Worm (Caenorhabditis elegans) whole organism, young adult: ENCODE data around the gene gei-8.
A peak's percentile ranks its signal among the peaks of the same experiment; 100 is the strongest.

ENCODE experiments used
- D2030.7 ChIP-seq: fragments of 200-800 bp; sonication (Bioruptor generic); IDR thresholded peaks from 2 replicates; pipeline ENCODE4 v1.3.6; 2022; ENCODE audit warnings: missing genetic modification reagents, missing genetic modification characterization, missing compliant biosample characterization
- F10E7.11 ChIP-seq: sonication (generic microtip); optimal IDR thresholded peaks from 2 replicates; lab custom pipeline; 2017; ENCODE audit warnings: mild to moderate bottlenecking, missing genetic modification characterization, moderate library complexity, missing compliant biosample characterization
- F23B12.7 ChIP-seq: sonication (generic microtip); optimal IDR thresholded peaks from 2 replicates; lab custom pipeline; 2017; ENCODE audit warnings: missing genetic modification characterization, mild to moderate bottlenecking, missing compliant biosample characterization, antibody characterized with exemption, moderate library complexity; ENCODE audit not compliant: insufficient read depth
- F49E8.2 ChIP-seq: sonication (generic microtip); optimal IDR thresholded peaks from 3 replicates; lab custom pipeline; 2017; ENCODE audit warnings: missing genetic modification characterization, mild to moderate bottlenecking, missing compliant biosample characterization, antibody characterized with exemption, moderate library complexity; ENCODE audit not compliant: insufficient read depth
- F52B5.7 ChIP-seq: sonication (generic microtip); optimal IDR thresholded peaks from 2 replicates; lab custom pipeline; 2016; ENCODE audit warnings: mild to moderate bottlenecking, missing genetic modification characterization, missing compliant biosample characterization
- F55B11.4 ChIP-seq: sonication (generic microtip); optimal IDR thresholded peaks from 2 replicates; lab custom pipeline; 2016; ENCODE audit warnings: missing compliant biosample characterization, missing genetic modification characterization, borderline replicate concordance; ENCODE audit not compliant: insufficient read depth
- F57A8.1 ChIP-seq: fragments of 200-800 bp; sonication (Bioruptor generic); optimal IDR thresholded peaks from 2 replicates; lab custom pipeline; 2018; ENCODE audit warnings: mild to moderate bottlenecking, missing genetic modification characterization, moderate library complexity, missing compliant biosample characterization
- F57C9.4 ChIP-seq: sonication (generic microtip); optimal IDR thresholded peaks from 2 replicates; lab custom pipeline; 2017; ENCODE audit warnings: mild to moderate bottlenecking, missing genetic modification characterization, missing compliant biosample characterization
- K11D2.4 ChIP-seq: fragments of 200-800 bp; sonication (Bioruptor generic); IDR thresholded peaks from 2 replicates; pipeline ENCODE4 v1.3.6; 2022; ENCODE audit warnings: missing genetic modification reagents, missing genetic modification characterization, missing compliant biosample characterization
- T26A5.8 ChIP-seq: sonication (generic microtip); optimal IDR thresholded peaks from 2 replicates; lab custom pipeline; 2016; ENCODE audit warnings: missing genetic modification characterization, missing compliant biosample characterization
- Y67H2A.10 ChIP-seq: fragments of 200-800 bp; sonication (Bioruptor generic); conservative IDR thresholded peaks from 2 replicates; pipeline ENCODE4 v1.3.6; 2022; ENCODE audit warnings: missing genetic modification reagents, missing genetic modification characterization, missing compliant biosample characterization
- ama-1 ChIP-seq, 3 experiments: fragments of 150-350 bp in 1 of 3; sonication (generic microtip) in 2 of 3; optimal IDR thresholded peaks; 2 replicates each; lab custom pipeline; 2014 to 2018; ENCODE audit warnings: missing biosample characterization in 2 of 3, missing genetic modification characterization in 2 of 3, missing genetic modification reagents in 2 of 3
- aptf-3 ChIP-seq: fragments of 200-800 bp; sonication (Bioruptor generic); IDR thresholded peaks from 2 replicates; pipeline ENCODE4 v1.3.6; 2022; ENCODE audit warnings: missing genetic modification characterization, missing compliant biosample characterization
- cebp-1 ChIP-seq, 2 experiments: fragments of 200-800 bp in 1 of 2; sonication (Bioruptor generic) in 1 of 2; sonication (generic microtip) in 1 of 2; IDR thresholded peaks in 1 of 2; optimal IDR thresholded peaks in 1 of 2; 2 replicates each; pipeline versions ENCODE4 v1.3.6 to Lab custom; 2017 to 2022; ENCODE audit warnings: missing compliant biosample characterization in 2 of 2, missing genetic modification characterization in 2 of 2, mild to moderate bottlenecking in 1 of 2, missing genetic modification reagents in 1 of 2, moderate library complexity in 1 of 2
- cebp-2 ChIP-seq: fragments of 200-800 bp; sonication (Bioruptor generic); IDR thresholded peaks from 2 replicates; pipeline ENCODE4 v1.3.6; 2022; ENCODE audit warnings: missing genetic modification characterization, missing compliant biosample characterization
- ceh-100 ChIP-seq: fragments of 200-800 bp; sonication (Bioruptor generic); IDR thresholded peaks from 2 replicates; pipeline ENCODE4 v1.3.6; 2022; ENCODE audit warnings: missing genetic modification reagents, missing genetic modification characterization, missing compliant biosample characterization
- ceh-40 ChIP-seq: fragments of 200-800 bp; sonication (Bioruptor generic); IDR thresholded peaks from 2 replicates; pipeline ENCODE4 v1.3.6; 2022; ENCODE audit warnings: missing genetic modification characterization, missing compliant biosample characterization
- ceh-79 ChIP-seq: sonication (generic microtip); optimal IDR thresholded peaks from 2 replicates; lab custom pipeline; 2017; ENCODE audit warnings: mild to moderate bottlenecking, missing genetic modification characterization, missing compliant biosample characterization
- ceh-91 ChIP-seq: fragments of 200-800 bp; sonication (Bioruptor generic); IDR thresholded peaks from 2 replicates; pipeline ENCODE4 v1.3.6; 2022; ENCODE audit warnings: missing genetic modification reagents, missing genetic modification characterization, missing compliant biosample characterization
- die-1 ChIP-seq: sonication (generic microtip); optimal IDR thresholded peaks from 2 replicates; lab custom pipeline; 2016; ENCODE audit warnings: missing genotype, mild to moderate bottlenecking, missing genetic modification characterization, missing compliant biosample characterization
- dox-1 ChIP-seq: fragments of 200-800 bp; sonication (Bioruptor generic); IDR thresholded peaks from 2 replicates; pipeline ENCODE4 v1.3.6; 2022; ENCODE audit warnings: missing genetic modification reagents, missing genetic modification characterization, missing compliant biosample characterization
- dpl-1 ChIP-seq: fragments of 150-350 bp; optimal IDR thresholded peaks from 2 replicates; lab custom pipeline; 2014; ENCODE audit warnings: missing biosample characterization, missing genetic modification reagents, missing genetic modification characterization
- egrh-3 ChIP-seq: fragments of 200-800 bp; sonication (Bioruptor generic); IDR thresholded peaks from 2 replicates; pipeline ENCODE4 v1.3.6; 2022; ENCODE audit warnings: missing genetic modification reagents, missing genetic modification characterization, missing compliant biosample characterization
- fkh-3 ChIP-seq: sonication (generic microtip); optimal IDR thresholded peaks from 2 replicates; lab custom pipeline; 2016; ENCODE audit warnings: mild to moderate bottlenecking, missing genetic modification characterization, missing compliant biosample characterization
- hlh-26 ChIP-seq: fragments of 200-800 bp; sonication (Bioruptor generic); conservative IDR thresholded peaks from 2 replicates; pipeline ENCODE4 v1.3.6; 2022; ENCODE audit warnings: missing genetic modification reagents, missing genetic modification characterization, missing compliant biosample characterization
- lag-1 ChIP-seq: fragments of 200-800 bp; sonication (Bioruptor generic); IDR thresholded peaks from 2 replicates; pipeline ENCODE4 v1.3.6; 2022; ENCODE audit warnings: missing genetic modification reagents, missing genetic modification characterization, missing compliant biosample characterization
- lir-1 ChIP-seq: fragments of 200-800 bp; sonication (Bioruptor generic); conservative IDR thresholded peaks from 2 replicates; pipeline ENCODE4 v1.3.6; 2022; ENCODE audit warnings: missing genetic modification reagents, missing genetic modification characterization, missing compliant biosample characterization
- madf-10 ChIP-seq: sonication (generic microtip); optimal IDR thresholded peaks from 2 replicates; lab custom pipeline; 2016; ENCODE audit warnings: mild to moderate bottlenecking, missing genetic modification characterization, missing compliant biosample characterization
- nhr-27 ChIP-seq: fragments of 200-800 bp; sonication (Bioruptor generic); optimal IDR thresholded peaks from 2 replicates; lab custom pipeline; 2018; ENCODE audit warnings: mild to moderate bottlenecking, missing genetic modification characterization, moderate library complexity, missing compliant biosample characterization
- nhr-80 ChIP-seq: sonication (generic microtip); optimal IDR thresholded peaks from 2 replicates; lab custom pipeline; 2016; ENCODE audit warnings: missing genetic modification characterization, missing compliant biosample characterization
- rec-8 ChIP-seq, 2 experiments: sonication (generic microtip); optimal IDR thresholded peaks; 2 replicates each; lab custom pipeline; 2016; ENCODE audit warnings: mild to moderate bottlenecking in 2 of 2, missing genetic modification characterization in 2 of 2, missing genetic modification reagents in 2 of 2, missing genotype in 2 of 2, missing biosample characterization in 1 of 2, missing compliant biosample characterization in 1 of 2, moderate library complexity in 1 of 2
- sea-2 ChIP-seq: fragments of 200-800 bp; sonication (Bioruptor generic); IDR thresholded peaks from 2 replicates; pipeline ENCODE4 v1.3.6; 2022; ENCODE audit warnings: missing genetic modification characterization, missing compliant biosample characterization
- snpc-1.1 ChIP-seq: sonication (generic microtip); optimal IDR thresholded peaks from 2 replicates; lab custom pipeline; 2017; ENCODE audit warnings: missing genetic modification characterization, mild to moderate bottlenecking, missing compliant biosample characterization, antibody characterized with exemption, moderate library complexity, missing genotype, missing genetic modification reagents; ENCODE audit not compliant: insufficient read depth
- snpc-4 ChIP-seq, 5 experiments: fragments of 150-350 bp in 1 of 5; sonication (generic microtip) in 4 of 5; optimal IDR thresholded peaks; 2 replicates each; lab custom pipeline; 2014 to 2018; ENCODE audit warnings: missing genetic modification characterization in 5 of 5, missing biosample characterization in 3 of 5, antibody characterized with exemption in 2 of 5, mild to moderate bottlenecking in 2 of 5, missing compliant biosample characterization in 2 of 5, missing genotype in 2 of 5, moderate library complexity in 2 of 5, missing genetic modification reagents in 1 of 5
- sptf-2 ChIP-seq: fragments of 200-800 bp; sonication (Bioruptor generic); optimal IDR thresholded peaks from 2 replicates; lab custom pipeline; 2018; ENCODE audit warnings: mild to moderate bottlenecking, missing genetic modification characterization, missing compliant biosample characterization
- tbx-9 ChIP-seq: sonication (generic microtip); optimal IDR thresholded peaks from 2 replicates; lab custom pipeline; 2016; ENCODE audit warnings: borderline replicate concordance, missing genetic modification characterization, inconsistent platforms, missing compliant biosample characterization
- zfh-2 ChIP-seq: fragments of 200-800 bp; sonication (Bioruptor generic); conservative IDR thresholded peaks from 2 replicates; pipeline ENCODE4 v1.3.6; 2022; ENCODE audit warnings: missing genetic modification reagents, missing genetic modification characterization, missing compliant biosample characterization
- ztf-26 ChIP-seq: sonication (generic microtip); optimal IDR thresholded peaks from 2 replicates; lab custom pipeline; 2017; ENCODE audit warnings: missing genetic modification characterization, missing compliant biosample characterization
- ztf-28 ChIP-seq: fragments of 200-800 bp; sonication (Bioruptor generic); IDR thresholded peaks from 2 replicates; pipeline ENCODE4 v1.3.6; 2022; ENCODE audit warnings: missing genetic modification reagents, missing genetic modification characterization, missing compliant biosample characterization

Gene gei-8

ce11 chrIII:8117155-8117554 lies 3.9 kb downstream of the gei-8 start:
- TF ChIP-seq dox-1 (GFP tag; lab: Robert Waterston, UW) (no peak), egrh-3 (GFP tag; lab: Robert Waterston, UW) (peak; percentile 54), D2030.7 (GFP tag; lab: Robert Waterston, UW) (no peak), Y67H2A.10 (GFP tag; lab: Robert Waterston, UW) (no peak), F57C9.4 (tag; lab: Kevin White, UChicago) (no peak), tbx-9 (tag; lab: Kevin White, UChicago) (no peak), zfh-2 (peak; percentile 85), ztf-26 (no peak)

- TF ChIP-seq zfh-2 (peak; percentile 59), lag-1 (GFP tag; lab: Robert Waterston, UW) (no peak)
Measured at ce11 chrIII:8115877-8116276, 5.2 kb downstream of the gei-8 start.

ce11 chrIII:8111347-8111746 lies 9.7 kb downstream of the gei-8 start:
- TF ChIP-seq rec-8 (tag; optimal IDR thresholded peaks at IDR 0.05; lab: Kevin White, UChicago) (no peak), hlh-26 (GFP tag; lab: Robert Waterston, UW) (no peak), ceh-40 (no peak), T26A5.8 (tag; lab: Kevin White, UChicago) (no peak), ztf-28 (no peak), cebp-1 (GFP tag; IDR thresholded peaks at IDR 0.05; lab: Robert Waterston, UW) (no peak), cebp-1 (tag; optimal IDR thresholded peaks at IDR 0.05; lab: Kevin White, UChicago) (no peak), nhr-80 (no peak), fkh-3 (tag; lab: Kevin White, UChicago) (no peak), F23B12.7 (no peak), nhr-27 (tag; lab: Kevin White, UChicago) (no peak), F49E8.2 (tag; lab: Kevin White, UChicago) (no peak), dpl-1 (GFP tag; lab: Kevin White, UChicago) (no peak)

ce11 chrIII:8109459-8110057 lies 11.5 kb downstream of the gei-8 start:
- TF ChIP-seq die-1 (tag; lab: Kevin White, UChicago) (peak; percentile 92), nhr-80 (peak; percentile 26), F52B5.7 (tag; lab: Kevin White, UChicago) (peak; percentile 47), ceh-79 (tag; lab: Kevin White, UChicago) (peak; percentile 37), F57A8.1 (GFP tag; lab: Kevin White, UChicago) (peak; percentile 40), fkh-3 (tag; lab: Kevin White, UChicago) (peak; percentile 42), sea-2 (GFP tag; lab: Robert Waterston, UW) (peak; percentile 79; the same call in 1 of the 2 replicates), snpc-1.1 (tag; lab: Kevin White, UChicago) (peak; percentile 62), snpc-4 (GFP tag; optimal IDR thresholded peaks at IDR 0.05; lab: Kevin White, UChicago) (peak; percentile 81), snpc-4 (tag; optimal IDR thresholded peaks at IDR 0.05; lab: Kevin White, UChicago) (peak; percentile 36 to 76 (median 64)), cebp-2 (GFP tag; lab: Robert Waterston, UW) (0 out of 2 replicates have a peak, but pooled peaks have one; percentile 83), tbx-9 (tag; lab: Kevin White, UChicago) (no peak), ceh-40 (0 out of 2 replicates have a peak, but pooled peaks have one; percentile 57), ceh-91 (peak; percentile 40; the same call in 1 of the 2 replicates), rec-8 (tag; optimal IDR thresholded peaks at IDR 0.05; lab: Kevin White, UChicago) (peak; percentile 80 to 94), F55B11.4 (no peak), ceh-100 (peak; percentile 57), egrh-3 (GFP tag; lab: Robert Waterston, UW) (peak; percentile 52), lir-1 (no peak), aptf-3 (GFP tag; lab: Robert Waterston, UW) (no peak), K11D2.4 (GFP tag; lab: Robert Waterston, UW) (peak; percentile 61), madf-10 (tag; lab: Kevin White, UChicago) (peak; percentile 63), sptf-2 (GFP tag; lab: Kevin White, UChicago) (peak; percentile 39), ama-1 (optimal IDR thresholded peaks at IDR 0.05; lab: Kevin White, UChicago) (no peak), ama-1 (GFP tag; optimal IDR thresholded peaks at IDR 0.05; lab: Kevin White, UChicago) (peak in 1 of 2 experiments; percentile 90), F10E7.11 (tag; lab: Kevin White, UChicago) (peak; percentile 30), cebp-1 (GFP tag; IDR thresholded peaks at IDR 0.05; lab: Robert Waterston, UW) (no peak), cebp-1 (tag; optimal IDR thresholded peaks at IDR 0.05; lab: Kevin White, UChicago) (peak; percentile 73)
